Fruit fly (Drosophila melanogaster) whole organism, pupa: ENCODE data around the gene DAAM.

ENCODE experiments used
- CG17806 ChIP-seq: fragments of 200-800 bp; sonication (Bioruptor generic); optimal IDR thresholded peaks from 2 replicates; lab custom pipeline; 2018; ENCODE audit warnings: missing biosample characterization, mild to moderate bottlenecking, missing genetic modification characterization, moderate library complexity
- CG8159 ChIP-seq: fragments of 200-800 bp; sonication (Bioruptor generic); optimal IDR thresholded peaks from 3 replicates; lab custom pipeline; 2018; ENCODE audit warnings: missing biosample characterization, mild to moderate bottlenecking, missing genetic modification characterization, moderate library complexity
- D1 ChIP-seq: fragments of 200-800 bp; sonication (Bioruptor generic); optimal IDR thresholded peaks from 2 replicates; lab custom pipeline; 2018; ENCODE audit warnings: missing biosample characterization, mild to moderate bottlenecking, missing genetic modification characterization, moderate library complexity

DNA sequence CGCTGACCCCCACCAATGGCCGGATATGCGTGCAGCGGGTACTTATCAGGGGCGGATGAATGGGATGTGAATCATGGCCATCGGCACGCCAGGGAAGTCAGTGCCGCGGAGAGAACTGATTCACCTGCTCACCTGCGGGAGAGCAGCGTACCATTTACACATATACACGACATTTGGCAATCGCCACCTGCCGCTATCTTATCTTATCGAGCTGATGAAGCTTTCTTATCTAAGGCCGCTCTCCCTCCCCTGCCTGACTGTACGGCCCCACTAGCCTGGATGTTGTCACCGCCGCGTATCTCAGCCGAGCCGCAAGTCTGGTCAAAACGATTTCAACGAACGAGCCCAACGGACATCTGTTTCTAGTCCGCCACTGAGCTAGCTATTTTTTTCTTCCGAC, 24.1 kb upstream of the DAAM start, which contains the start of gene Tsp2A:
- TF ChIP-seq D1 (tag; lab: Kevin White, UChicago) (no peak), CG8159 (tag; lab: Kevin White, UChicago) (no peak), CG17806 (tag; lab: Kevin White, UChicago) (no peak)
